Fruit fly (Drosophila melanogaster): ENCODE data around the gene CG14154.

Gene CG14154

dm6 chr3L:10674940-10675339 is 33.3 kb downstream of the CG14154 start:
- TF ChIP-seq fd96Ca (GFP tag; IDR thresholded peaks at IDR 0.05) (0 out of 3 replicates have a peak, but pooled peaks have one; percentile 15), CG8159 (tag; optimal IDR thresholded peaks at IDR 0.05) (no peak)

- TF ChIP-seq CG15710 (tag; optimal IDR thresholded peaks at IDR 0.05) (peak; percentile 52), Ets98B (GFP tag; IDR thresholded peaks at IDR 0.05) (peak; percentile 85), D1 (tag; optimal IDR thresholded peaks at IDR 0.05) (peak; percentile 52), CG32121 (GFP tag; IDR thresholded peaks at IDR 0.05) (peak; percentile 82), CG12605 (GFP tag; IDR thresholded peaks at IDR 0.05) (peak; percentile 78), CG4496 (GFP tag; IDR thresholded peaks at IDR 0.05) (peak; percentile 84), fd96Ca (GFP tag; IDR thresholded peaks at IDR 0.05) (peak; percentile 76; the same call in 2 of the 3 replicates), EcR (GFP tag; optimal IDR thresholded peaks at IDR 0.05) (peak; percentile 73), CG8159 (tag; optimal IDR thresholded peaks at IDR 0.05) (peak; percentile 73), CG10348 (GFP tag; IDR thresholded peaks at IDR 0.05) (no peak), Pif1B (GFP tag; optimal IDR thresholded peaks at IDR 0.05) (peak; percentile 58), CG9948 (tag; optimal IDR thresholded peaks at IDR 0.05) (peak; percentile 42), Snoo (tag; optimal IDR thresholded peaks at IDR 0.05) (peak; percentile 67), CG14655 (GFP tag; optimal IDR thresholded peaks at IDR 0.05) (peak; percentile 59), CG8301 (tag; optimal IDR thresholded peaks at IDR 0.05) (peak; percentile 46), CG13204 (GFP tag; optimal IDR thresholded peaks at IDR 0.05) (peak; percentile 80), CG17806 (tag; optimal IDR thresholded peaks at IDR 0.05) (peak; percentile 47), rn (GFP tag; IDR thresholded peaks at IDR 0.05) (peak; percentile 53; the same call in 1 of the 2 replicates), CG34367 (tag; optimal IDR thresholded peaks at IDR 0.05) (peak; percentile 59), Pif1A (GFP tag; optimal IDR thresholded peaks at IDR 0.05) (peak; percentile 70), gl (tag; optimal IDR thresholded peaks at IDR 0.05) (peak; percentile 83)
Measured at dm6 chr3L:10675635-10676393, 34.1 kb downstream of the CG14154 start.

dm6 chr3L:10677816-10678215 is 36.1 kb downstream of the CG14154 start:
- no peak for TF ChIP-seq EcR (GFP tag; optimal IDR thresholded peaks at IDR 0.05)
- no peak for TF ChIP-seq CG9948 (tag; optimal IDR thresholded peaks at IDR 0.05)
- TF ChIP-seq D1 (tag; optimal IDR thresholded peaks at IDR 0.05) = no peak
- no peak for TF ChIP-seq CG8159 (tag; optimal IDR thresholded peaks at IDR 0.05)
- no peak for TF ChIP-seq gl (tag; optimal IDR thresholded peaks at IDR 0.05)
- TF ChIP-seq CG15710 (tag; optimal IDR thresholded peaks at IDR 0.05) = no peak
- no peak for TF ChIP-seq CG13204 (GFP tag; optimal IDR thresholded peaks at IDR 0.05)
- no peak for TF ChIP-seq Snoo (tag; optimal IDR thresholded peaks at IDR 0.05)
- no peak for TF ChIP-seq CG10348 (GFP tag; IDR thresholded peaks at IDR 0.05)

- peak; percentile 90 for TF ChIP-seq Pif1A (GFP tag; optimal IDR thresholded peaks at IDR 0.05)
- peak; percentile 84 for TF ChIP-seq CG17806 (tag; optimal IDR thresholded peaks at IDR 0.05)
- peak; percentile 76 for TF ChIP-seq EcR (GFP tag; optimal IDR thresholded peaks at IDR 0.05)
- peak; percentile 65 for TF ChIP-seq gl (tag; optimal IDR thresholded peaks at IDR 0.05)
- peak; percentile 78 for TF ChIP-seq Ets98B (GFP tag; IDR thresholded peaks at IDR 0.05)
- TF ChIP-seq CG34367 (tag; optimal IDR thresholded peaks at IDR 0.05) = peak; percentile 80
- TF ChIP-seq CG14655 (GFP tag; optimal IDR thresholded peaks at IDR 0.05) = peak; percentile 92
- TF ChIP-seq rn (GFP tag; IDR thresholded peaks at IDR 0.05) = peak; percentile 85
- TF ChIP-seq CG8159 (tag; optimal IDR thresholded peaks at IDR 0.05) = peak; percentile 91
- TF ChIP-seq D1 (tag; optimal IDR thresholded peaks at IDR 0.05) = peak; percentile 83
- peak; percentile 43; the same call in 1 of the 3 replicates for TF ChIP-seq fd96Ca (GFP tag; IDR thresholded peaks at IDR 0.05)
- TF ChIP-seq CG13204 (GFP tag; optimal IDR thresholded peaks at IDR 0.05) = peak; percentile 76
- peak; percentile 89 for TF ChIP-seq CG15710 (tag; optimal IDR thresholded peaks at IDR 0.05)
- TF ChIP-seq Pif1B (GFP tag; optimal IDR thresholded peaks at IDR 0.05) = peak; percentile 76
- TF ChIP-seq CG32121 (GFP tag; IDR thresholded peaks at IDR 0.05) = peak; percentile 95
- peak; percentile 85 for TF ChIP-seq CG12605 (GFP tag; IDR thresholded peaks at IDR 0.05)
- TF ChIP-seq Snoo (tag; optimal IDR thresholded peaks at IDR 0.05) = peak; percentile 80
- peak; percentile 83 for TF ChIP-seq CG9948 (tag; optimal IDR thresholded peaks at IDR 0.05)
- peak; percentile 92 for TF ChIP-seq CG4496 (GFP tag; IDR thresholded peaks at IDR 0.05)
- TF ChIP-seq CG8301 (tag; optimal IDR thresholded peaks at IDR 0.05) = peak; percentile 90
- peak; percentile 88 for TF ChIP-seq CG10348 (GFP tag; IDR thresholded peaks at IDR 0.05)
Measured at dm6 chr3L:10678545-10679067, 36.9 kb downstream of the CG14154 start.

dm6 chr3L:10679711-10680154 is 38.0 kb downstream of the CG14154 start:
- TF ChIP-seq CG10348 (GFP tag; IDR thresholded peaks at IDR 0.05) (no peak), CG14655 (GFP tag; optimal IDR thresholded peaks at IDR 0.05) (peak; percentile 64), EcR (GFP tag; optimal IDR thresholded peaks at IDR 0.05) (peak; percentile 46), CG15710 (tag; optimal IDR thresholded peaks at IDR 0.05) (peak; percentile 6), CG13204 (GFP tag; optimal IDR thresholded peaks at IDR 0.05) (no peak), gl (tag; optimal IDR thresholded peaks at IDR 0.05) (no peak), Pif1B (GFP tag; optimal IDR thresholded peaks at IDR 0.05) (no peak), Ets98B (GFP tag; IDR thresholded peaks at IDR 0.05) (peak; percentile 51; the same call in 1 of the 2 replicates), CG8159 (tag; optimal IDR thresholded peaks at IDR 0.05) (peak; percentile 29), CG8301 (tag; optimal IDR thresholded peaks at IDR 0.05) (peak; percentile 39), Snoo (tag; optimal IDR thresholded peaks at IDR 0.05) (no peak), CG9948 (tag; optimal IDR thresholded peaks at IDR 0.05) (peak; percentile 22), CG12605 (GFP tag; IDR thresholded peaks at IDR 0.05) (0 out of 2 replicates have a peak, but pooled peaks have one; percentile 40), CG17806 (tag; optimal IDR thresholded peaks at IDR 0.05) (peak; percentile 29), CG32121 (GFP tag; IDR thresholded peaks at IDR 0.05) (peak; percentile 69), CG34367 (tag; optimal IDR thresholded peaks at IDR 0.05) (no peak), Pif1A (GFP tag; optimal IDR thresholded peaks at IDR 0.05) (peak; percentile 36), D1 (tag; optimal IDR thresholded peaks at IDR 0.05) (no peak), rn (GFP tag; IDR thresholded peaks at IDR 0.05) (no peak), fd96Ca (GFP tag; IDR thresholded peaks at IDR 0.05) (no peak), CG4496 (GFP tag; IDR thresholded peaks at IDR 0.05) (peak; percentile 63; the same call in 2 of the 3 replicates)

Data from whole organism, pupa.